Comparison of ENCODE assay signal across 4 worm cellular contexts in genomic region chrX:16445793-16446248, ce11.
TF ChIP-seq lines count a peak whose summit lies in the region.

twf-2 (plus strand) TSS chrX:16446197.

TF ChIP-seq in whole organism, L2 larva, 48 proteins besides CTCF, POLR2A, EP300 and RAD21 (continues in another document):
- peak; percentile 82 for TF ChIP-seq nhr-129 (tag; optimal IDR thresholded peaks at IDR 0.05; lab: Kevin White, UChicago)
- TF ChIP-seq unc-39 (tag; optimal IDR thresholded peaks at IDR 0.05; lab: Kevin White, UChicago) = no peak
- peak; percentile 52 for TF ChIP-seq lin-13 (GFP tag; optimal IDR thresholded peaks at IDR 0.05; lab: Kevin White, UChicago)
- no peak for TF ChIP-seq ceh-82 (tag; optimal IDR thresholded peaks at IDR 0.05; lab: Kevin White, UChicago)
- no peak for TF ChIP-seq nhr-11 (tag; optimal IDR thresholded peaks at IDR 0.05; lab: Kevin White, UChicago)
- TF ChIP-seq fos-1 (tag; optimal IDR thresholded peaks at IDR 0.05; lab: Kevin White, UChicago) = peak; percentile 66
- TF ChIP-seq unc-62 (GFP tag; optimal IDR thresholded peaks at IDR 0.05; lab: Kevin White, UChicago) = no peak
- peak; percentile 60 for TF ChIP-seq gmeb-1 (tag; optimal IDR thresholded peaks at IDR 0.05; lab: Kevin White, UChicago)
- TF ChIP-seq elt-3 (tag; optimal IDR thresholded peaks at IDR 0.05; lab: Kevin White, UChicago) = no peak
- TF ChIP-seq Y55F3AM.14 (GFP tag; optimal IDR thresholded peaks at IDR 0.05; lab: Kevin White, UChicago) = peak; percentile 48
- no peak for TF ChIP-seq nhr-237 (tag; optimal IDR thresholded peaks at IDR 0.05; lab: Kevin White, UChicago)
- peak; percentile 50 for TF ChIP-seq lin-11 (tag; optimal IDR thresholded peaks at IDR 0.05; lab: Kevin White, UChicago)
- no peak for TF ChIP-seq lin-39 (tag; optimal IDR thresholded peaks at IDR 0.05; lab: Kevin White, UChicago)
- no peak for TF ChIP-seq blmp-1 (tag; optimal IDR thresholded peaks at IDR 0.05; lab: Kevin White, UChicago; ENCODE audit: insufficient read depth)
- no peak for TF ChIP-seq ztf-4 (tag; optimal IDR thresholded peaks at IDR 0.05; lab: Kevin White, UChicago)
- TF ChIP-seq nhr-25 (tag; optimal IDR thresholded peaks at IDR 0.05; lab: Kevin White, UChicago) = peak; percentile 55
- TF ChIP-seq egl-27 (tag; optimal IDR thresholded peaks at IDR 0.05; lab: Kevin White, UChicago) = no peak
- TF ChIP-seq peb-1 (tag; optimal IDR thresholded peaks at IDR 0.05; lab: Kevin White, UChicago) = peak; percentile 27
- TF ChIP-seq C34F6.9 (tag; optimal IDR thresholded peaks at IDR 0.05; lab: Kevin White, UChicago) = peak; percentile 78
- TF ChIP-seq nhr-6 (tag; optimal IDR thresholded peaks at IDR 0.05; lab: Kevin White, UChicago) = peak; percentile 64
- peak; percentile 69 to 79 for TF ChIP-seq mdl-1 (tag; optimal IDR thresholded peaks at IDR 0.05; lab: Kevin White, UChicago)
- TF ChIP-seq mbf-1 (tag; optimal IDR thresholded peaks at IDR 0.05; lab: Kevin White, UChicago) = no peak
- peak; percentile 60 for TF ChIP-seq nhr-21 (tag; optimal IDR thresholded peaks at IDR 0.05; lab: Kevin White, UChicago)
- TF ChIP-seq ztf-11 (tag; optimal IDR thresholded peaks at IDR 0.05; lab: Kevin White, UChicago) = no peak

TF ChIP-seq in whole organism, L4 larva, 104 proteins besides CTCF, POLR2A, EP300 and RAD21 (continues in another document):
- TF ChIP-seq mdl-1 (tag; optimal IDR thresholded peaks at IDR 0.05; lab: Kevin White, UChicago) (peak; percentile 68 to 89), nhr-6 (tag; optimal IDR thresholded peaks at IDR 0.05; lab: Kevin White, UChicago) (peak; percentile 76), attf-4 (tag; optimal IDR thresholded peaks at IDR 0.05; lab: Kevin White, UChicago) (no peak), hif-1 (tag; optimal IDR thresholded peaks at IDR 0.05; lab: Kevin White, UChicago) (peak; percentile 1 to 71), ama-1 (optimal IDR thresholded peaks at IDR 0.05; lab: Kevin White, UChicago) (peak; percentile 14), lim-7 (GFP tag; IDR thresholded peaks at IDR 0.05; lab: Robert Waterston, UW) (no peak), hmg-1.1 (GFP tag; IDR thresholded peaks at IDR 0.05; lab: Robert Waterston, UW) (peak; percentile 89), ctbp-1 (GFP tag; IDR thresholded peaks at IDR 0.05; lab: Robert Waterston, UW) (peak; percentile 77), nhr-76 (tag; optimal IDR thresholded peaks at IDR 0.05; lab: Kevin White, UChicago) (no peak), mxl-3 (GFP tag; optimal IDR thresholded peaks at IDR 0.05; lab: Kevin White, UChicago) (peak; percentile 85), lin-1 (GFP tag; IDR thresholded peaks at IDR 0.05; lab: Robert Waterston, UW) (peak; percentile 80; the same call in 1 of the 2 replicates), spr-1 (tag; optimal IDR thresholded peaks at IDR 0.05; lab: Kevin White, UChicago) (peak; percentile 50), nhr-42 (GFP tag; IDR thresholded peaks at IDR 0.05; lab: Robert Waterston, UW) (0 out of 2 replicates have a peak, but pooled peaks have one; percentile 45), hlh-30 (tag; optimal IDR thresholded peaks at IDR 0.05; lab: Kevin White, UChicago; ENCODE audit: insufficient read depth) (peak; percentile 90), nhr-28 (tag; optimal IDR thresholded peaks at IDR 0.05; lab: Kevin White, UChicago) (peak; percentile 53), vab-7 (GFP tag; IDR thresholded peaks at IDR 0.05; lab: Robert Waterston, UW) (0 out of 2 replicates have a peak, but pooled peaks have one; percentile 8), daf-19 (GFP tag; conservative IDR thresholded peaks at IDR 0.05; lab: Robert Waterston, UW) (no peak), aha-1 (tag; lab: Kevin White, UChicago) (peak; percentile 34), dmd-6 (GFP tag; IDR thresholded peaks at IDR 0.05; lab: Robert Waterston, UW) (peak; percentile 78), F37D6.2 (tag; optimal IDR thresholded peaks at IDR 0.05; lab: Kevin White, UChicago) (peak; percentile 47), nhr-48 (tag; optimal IDR thresholded peaks at IDR 0.05; lab: Kevin White, UChicago) (peak; percentile 62), dve-1 (tag; optimal IDR thresholded peaks at IDR 0.05; lab: Kevin White, UChicago; ENCODE audit: insufficient read depth) (peak; percentile 78), Y48G9A.11 (GFP tag; IDR thresholded peaks at IDR 0.05; lab: Robert Waterston, UW) (no peak)

TF ChIP-seq in whole organism, late embryonic, 69 proteins besides CTCF, POLR2A, EP300 and RAD21 (continues in another document):
- peak; percentile 19 for TF ChIP-seq dmd-4 (tag; optimal IDR thresholded peaks at IDR 0.05; lab: Kevin White, UChicago; ENCODE audit: borderline replicate concordance)
- TF ChIP-seq ceh-14 (tag; optimal IDR thresholded peaks at IDR 0.05; lab: Kevin White, UChicago) = peak; percentile 42
- TF ChIP-seq fax-1 (tag; optimal IDR thresholded peaks at IDR 0.05; lab: Kevin White, UChicago) = no peak
- TF ChIP-seq lim-6 (tag; optimal IDR thresholded peaks at IDR 0.05; lab: Kevin White, UChicago) = no peak
- TF ChIP-seq Y22D7AL.16 (tag; optimal IDR thresholded peaks at IDR 0.05; lab: Kevin White, UChicago) = no peak
- TF ChIP-seq nfya-1 (tag; optimal IDR thresholded peaks at IDR 0.05; lab: Kevin White, UChicago) = peak; percentile 87
- no peak for TF ChIP-seq hlh-13 (GFP tag; optimal IDR thresholded peaks at IDR 0.05; lab: Kevin White, UChicago)
- TF ChIP-seq K02D7.2 (tag; optimal IDR thresholded peaks at IDR 0.05; lab: Kevin White, UChicago) = no peak
- peak; percentile 29 for TF ChIP-seq ztf-16 (tag; optimal IDR thresholded peaks at IDR 0.05; lab: Kevin White, UChicago)
- no peak for TF ChIP-seq ceh-9 (tag; optimal IDR thresholded peaks at IDR 0.05; lab: Kevin White, UChicago)
- no peak for TF ChIP-seq ttx-3 (tag; optimal IDR thresholded peaks at IDR 0.05; lab: Kevin White, UChicago)
- TF ChIP-seq ceh-2 (tag; optimal IDR thresholded peaks at IDR 0.05; lab: Kevin White, UChicago) = peak; percentile 50
- peak; percentile 83 for TF ChIP-seq ref-2 (tag; optimal IDR thresholded peaks at IDR 0.05; lab: Kevin White, UChicago)
- no peak; the same call in 1 of the 2 replicates for TF ChIP-seq sox-2 (GFP tag; IDR thresholded peaks at IDR 0.05; lab: Robert Waterston, UW)
- no peak for TF ChIP-seq mec-3 (tag; optimal IDR thresholded peaks at IDR 0.05; lab: Kevin White, UChicago; ENCODE audit: borderline replicate concordance)
- no peak for TF ChIP-seq pax-1 (tag; optimal IDR thresholded peaks at IDR 0.05; lab: Kevin White, UChicago)
- no peak for TF ChIP-seq gmeb-2 (tag; optimal IDR thresholded peaks at IDR 0.05; lab: Kevin White, UChicago)
- TF ChIP-seq tbx-7 (tag; optimal IDR thresholded peaks at IDR 0.05; lab: Kevin White, UChicago) = no peak
- peak; percentile 60 for TF ChIP-seq unc-42 (tag; optimal IDR thresholded peaks at IDR 0.05; lab: Kevin White, UChicago)
- no peak for TF ChIP-seq fkh-6 (tag; optimal IDR thresholded peaks at IDR 0.05; lab: Kevin White, UChicago)
- TF ChIP-seq pros-1 (tag; optimal IDR thresholded peaks at IDR 0.05; lab: Kevin White, UChicago) = peak; percentile 90
- TF ChIP-seq K09A11.1 (tag; optimal IDR thresholded peaks at IDR 0.05; lab: Kevin White, UChicago; ENCODE audit: insufficient read depth) = peak; percentile 3
- peak; percentile 67 for TF ChIP-seq ceh-34 (tag; optimal IDR thresholded peaks at IDR 0.05; lab: Kevin White, UChicago)
- TF ChIP-seq nhr-232 (tag; optimal IDR thresholded peaks at IDR 0.05; lab: Kevin White, UChicago) = no peak
- TF ChIP-seq odd-2 (tag; optimal IDR thresholded peaks at IDR 0.05; lab: Kevin White, UChicago) = no peak
- no peak for TF ChIP-seq hlh-15 (tag; optimal IDR thresholded peaks at IDR 0.05; lab: Kevin White, UChicago)

TF ChIP-seq in whole organism, mixed stage, embryonic, 35 proteins besides CTCF, POLR2A, EP300 and RAD21 (continues in another document):
- no peak for TF ChIP-seq nhr-2 (tag; optimal IDR thresholded peaks at IDR 0.05; lab: Kevin White, UChicago)
- TF ChIP-seq nhr-28 (tag; optimal IDR thresholded peaks at IDR 0.05; lab: Kevin White, UChicago) = no peak
- peak; percentile 91 for TF ChIP-seq unc-62 (GFP tag; optimal IDR thresholded peaks at IDR 0.05; lab: Kevin White, UChicago)
- TF ChIP-seq cnd-1 (tag; optimal IDR thresholded peaks at IDR 0.05; lab: Kevin White, UChicago) = peak; percentile 63
- no peak for TF ChIP-seq sem-2 (GFP tag; optimal IDR thresholded peaks at IDR 0.05; lab: Kevin White, UChicago)
- TF ChIP-seq ceh-43 (GFP tag; optimal IDR thresholded peaks at IDR 0.05; lab: Kevin White, UChicago) = no peak
- no peak for TF ChIP-seq lin-32 (GFP tag; optimal IDR thresholded peaks at IDR 0.05; lab: Kevin White, UChicago)
- TF ChIP-seq ces-1 (GFP tag; optimal IDR thresholded peaks at IDR 0.05; lab: Kevin White, UChicago) = peak; percentile 63
- peak; percentile 94 for TF ChIP-seq unc-120 (tag; optimal IDR thresholded peaks at IDR 0.05; lab: Kevin White, UChicago; ENCODE audit: poor library complexity, severe bottlenecking)
- no peak for TF ChIP-seq blmp-1 (tag; optimal IDR thresholded peaks at IDR 0.05; lab: Kevin White, UChicago)
- no peak for TF ChIP-seq snpc-4 (tag; optimal IDR thresholded peaks at IDR 0.05; lab: Kevin White, UChicago)
- no peak for TF ChIP-seq mab-5 (tag; optimal IDR thresholded peaks at IDR 0.05; lab: Kevin White, UChicago)
- TF ChIP-seq sptf-1 (tag; optimal IDR thresholded peaks at IDR 0.05; lab: Kevin White, UChicago) = peak; percentile 82
- no peak for TF ChIP-seq ceh-39 (tag; optimal IDR thresholded peaks at IDR 0.05; lab: Kevin White, UChicago)
- TF ChIP-seq mep-1 (tag; optimal IDR thresholded peaks at IDR 0.05; lab: Kevin White, UChicago) = peak; percentile 63
- TF ChIP-seq zip-8 (tag; optimal IDR thresholded peaks at IDR 0.05; lab: Kevin White, UChicago) = no peak
- TF ChIP-seq ceh-83 (GFP tag; optimal IDR thresholded peaks at IDR 0.05; lab: Kevin White, UChicago) = no peak
- peak; percentile 67 for TF ChIP-seq M03D4.4 (tag; optimal IDR thresholded peaks at IDR 0.05; lab: Kevin White, UChicago)
- peak; percentile 29 for TF ChIP-seq lin-13 (tag; optimal IDR thresholded peaks at IDR 0.05; lab: Kevin White, UChicago)
- TF ChIP-seq nhr-237 (tag; optimal IDR thresholded peaks at IDR 0.05; lab: Kevin White, UChicago) = peak; percentile 38
- TF ChIP-seq elt-3 (tag; optimal IDR thresholded peaks at IDR 0.05; lab: Kevin White, UChicago) = no peak
- peak; percentile 58 for TF ChIP-seq hlh-1 (tag; optimal IDR thresholded peaks at IDR 0.05; lab: Kevin White, UChicago)
- no peak for TF ChIP-seq unc-39 (tag; optimal IDR thresholded peaks at IDR 0.05; lab: Kevin White, UChicago)
- TF ChIP-seq ztf-11 (tag; optimal IDR thresholded peaks at IDR 0.05; lab: Kevin White, UChicago) = peak; percentile 63
- no peak for TF ChIP-seq flh-1 (GFP tag; optimal IDR thresholded peaks at IDR 0.05; lab: Kevin White, UChicago)
- TF ChIP-seq nhr-12 (tag; optimal IDR thresholded peaks at IDR 0.05; lab: Kevin White, UChicago) = no peak
- TF ChIP-seq elt-1 (tag; optimal IDR thresholded peaks at IDR 0.05; lab: Kevin White, UChicago; ENCODE audit: borderline replicate concordance, insufficient read depth) = no peak
- TF ChIP-seq bed-3 (GFP tag; optimal IDR thresholded peaks at IDR 0.05; lab: Kevin White, UChicago) = no peak
- TF ChIP-seq lsy-2 (tag; optimal IDR thresholded peaks at IDR 0.05; lab: Kevin White, UChicago) = no peak
- no peak for TF ChIP-seq tbx-8 (GFP tag; optimal IDR thresholded peaks at IDR 0.05; lab: Kevin White, UChicago)
